Worm (Caenorhabditis elegans) whole organism, L4/young adult: ENCODE data around the gene T26C5.3.

ENCODE experiments used
- W03F9.2 ChIP-seq: fragments of 150-350 bp; optimal IDR thresholded peaks from 2 replicates; lab custom pipeline; 2014; ENCODE audit warnings: missing biosample characterization, missing genetic modification characterization
- dao-5 ChIP-seq: sonication (generic microtip); optimal IDR thresholded peaks from 2 replicates; lab custom pipeline; 2016; ENCODE audit warnings: missing genotype, missing genetic modification characterization, moderate library complexity, missing compliant biosample characterization
- him-1 ChIP-seq: sonication (generic microtip); optimal IDR thresholded peaks from 2 replicates; lab custom pipeline; 2016; ENCODE audit warnings: missing genotype, missing genetic modification reagents, missing genetic modification characterization, missing compliant biosample characterization

Gene T26C5.3

ce11 chrII:9275173-9275572 is 38.8 kb downstream of the T26C5.3 start:
- TF ChIP-seq him-1 (tag; lab: Kevin White, UChicago) (no peak), dao-5 (tag; lab: Kevin White, UChicago) (no peak), W03F9.2 (tag; lab: Kevin White, UChicago) (no peak)

- TF ChIP-seq W03F9.2 (tag; lab: Kevin White, UChicago) (no peak), him-1 (tag; lab: Kevin White, UChicago) (no peak), dao-5 (tag; lab: Kevin White, UChicago) (no peak)
These were observed 40.8 kb downstream of the T26C5.3 start for ce11 chrII:9277153-9277552.

- TF ChIP-seq dao-5 (tag; lab: Kevin White, UChicago), result no peak
These were observed 42.6 kb downstream of the T26C5.3 start for ce11 chrII:9279016-9279415.

- TF ChIP-seq him-1 (tag; lab: Kevin White, UChicago) (no peak), W03F9.2 (tag; lab: Kevin White, UChicago) (no peak), dao-5 (tag; lab: Kevin White, UChicago) (no peak)
These were observed 43.8 kb downstream of the T26C5.3 start, which contains the start of gene gldi-3 for ce11 chrII:9280048-9280772. Gene gldi-3, minus strand, starts transcription at chrII:9280098.

- TF ChIP-seq dao-5 (tag; lab: Kevin White, UChicago) (no peak), W03F9.2 (tag; lab: Kevin White, UChicago) (no peak), him-1 (tag; lab: Kevin White, UChicago) (no peak)
These were observed 44.5 kb downstream of the T26C5.3 start for ce11 chrII:9280846-9281245.

ce11 chrII:9281595-9281994 is 45.2 kb downstream of the T26C5.3 start:
- TF ChIP-seq him-1 (tag; lab: Kevin White, UChicago), result no peak
- TF ChIP-seq W03F9.2 (tag; lab: Kevin White, UChicago), result no peak
- TF ChIP-seq dao-5 (tag; lab: Kevin White, UChicago), result no peak

- TF ChIP-seq him-1 (tag; lab: Kevin White, UChicago) (no peak), W03F9.2 (tag; lab: Kevin White, UChicago) (no peak), dao-5 (tag; lab: Kevin White, UChicago) (no peak)
These were observed 45.7 kb downstream of the T26C5.3 start for ce11 chrII:9282065-9282464.

ce11 chrII:9282787-9283186 is 46.4 kb downstream of the T26C5.3 start:
- peak; percentile 53 for TF ChIP-seq W03F9.2 (tag; lab: Kevin White, UChicago)
- TF ChIP-seq him-1 (tag; lab: Kevin White, UChicago), result peak; percentile 72
- peak; percentile 70 for TF ChIP-seq dao-5 (tag; lab: Kevin White, UChicago)

ce11 chrII:9283668-9284357 is 47.4 kb downstream of the T26C5.3 start:
- TF ChIP-seq W03F9.2 (tag; lab: Kevin White, UChicago) (peak; percentile 30), dao-5 (tag; lab: Kevin White, UChicago) (no peak), him-1 (tag; lab: Kevin White, UChicago) (no peak)

- TF ChIP-seq him-1 (tag; lab: Kevin White, UChicago) (no peak), W03F9.2 (tag; lab: Kevin White, UChicago) (no peak), dao-5 (tag; lab: Kevin White, UChicago) (no peak)
These were observed 48.2 kb downstream of the T26C5.3 start for ce11 chrII:9284358-9285170.

- TF ChIP-seq W03F9.2 (tag; lab: Kevin White, UChicago), result peak; percentile 25
- TF ChIP-seq dao-5 (tag; lab: Kevin White, UChicago), result no peak
These were observed 49.0 kb downstream of the T26C5.3 start, which contains the start of gene mtrr-1 for ce11 chrII:9285171-9286025. Gene mtrr-1, plus strand, starts transcription at chrII:9285975.

ce11 chrII:9289127-9289526 is 52.7 kb downstream of the T26C5.3 start:
- TF ChIP-seq dao-5 (tag; lab: Kevin White, UChicago), result no peak
- no peak for TF ChIP-seq him-1 (tag; lab: Kevin White, UChicago)
- no peak for TF ChIP-seq W03F9.2 (tag; lab: Kevin White, UChicago)
